Worm (Caenorhabditis elegans) whole organism, L4 larva: ENCODE results near the gene C25F9.12.

Experiments used
- F10B5.3 ChIP-seq: sonication (generic microtip); optimal IDR thresholded peaks from 2 replicates; lab custom pipeline; 2016; ENCODE audit warnings: mild to moderate bottlenecking, missing genetic modification characterization, missing compliant biosample characterization
- F26F4.8 ChIP-seq: fragments of 200-800 bp; sonication (Bioruptor generic); conservative IDR thresholded peaks from 2 replicates; pipeline ENCODE4 v1.3.6; 2022; ENCODE audit warnings: missing genetic modification characterization, missing compliant biosample characterization
- T20F7.1 ChIP-seq: fragments of 200-800 bp; sonication (Bioruptor generic); optimal IDR thresholded peaks from 2 replicates; lab custom pipeline; 2018; ENCODE audit warnings: mild to moderate bottlenecking, missing genetic modification characterization, missing compliant biosample characterization
- Y5F2A.4 ChIP-seq: fragments of 200-800 bp; sonication (Bioruptor generic); optimal IDR thresholded peaks from 2 replicates; lab custom pipeline; 2018; ENCODE audit warnings: mild to moderate bottlenecking, missing genetic modification characterization, missing compliant biosample characterization
- aha-1 ChIP-seq: fragments of 150-350 bp; peaks from one replicate; lab custom pipeline; 2014; ENCODE audit warnings: missing biosample characterization, missing genetic modification characterization
- arid-1 ChIP-seq: fragments of 200-800 bp; sonication (Bioruptor generic); conservative IDR thresholded peaks from 2 replicates; pipeline ENCODE4 v1.3.6; 2022; ENCODE audit warnings: missing genetic modification reagents, missing genetic modification characterization, missing compliant biosample characterization
- attf-4 ChIP-seq: sonication (generic microtip); optimal IDR thresholded peaks from 3 replicates; lab custom pipeline; 2017; ENCODE audit warnings: missing biosample characterization, missing genetic modification characterization
- ceh-62 ChIP-seq: sonication (generic microtip); optimal IDR thresholded peaks from 2 replicates; lab custom pipeline; 2017; ENCODE audit warnings: missing biosample characterization, missing genetic modification characterization
- daf-16 ChIP-seq, 3 experiments: sonication (generic microtip); optimal IDR thresholded peaks; 2 replicates each; lab custom pipeline; 2016 to 2017; ENCODE audit warnings: missing genetic modification characterization in 3 of 3, missing genetic modification reagents in 3 of 3, mild to moderate bottlenecking in 2 of 3, missing compliant biosample characterization in 2 of 3, missing biosample characterization in 1 of 3, moderate library complexity in 1 of 3
- dmd-6 ChIP-seq: fragments of 200-800 bp; sonication (Bioruptor generic); IDR thresholded peaks from 2 replicates; pipeline ENCODE4 v1.3.6; 2022; ENCODE audit warnings: missing genetic modification reagents, missing genetic modification characterization, missing compliant biosample characterization
- dmd-9 ChIP-seq: fragments of 200-800 bp; sonication (Bioruptor generic); IDR thresholded peaks from 2 replicates; pipeline ENCODE4 v1.3.6; 2022; ENCODE audit warnings: missing genetic modification reagents, missing genetic modification characterization, missing compliant biosample characterization
- duxl-1 ChIP-seq: sonication (generic microtip); optimal IDR thresholded peaks from 2 replicates; lab custom pipeline; 2016; ENCODE audit warnings: mild to moderate bottlenecking, missing genetic modification characterization, moderate library complexity, missing compliant biosample characterization; ENCODE audit not compliant: poor library complexity
- dve-1 ChIP-seq: sonication (generic microtip); optimal IDR thresholded peaks from 2 replicates; lab custom pipeline; 2017; ENCODE audit warnings: antibody characterized with exemption, mild to moderate bottlenecking, missing genetic modification characterization, missing compliant biosample characterization; ENCODE audit not compliant: insufficient read depth
- fkh-10 ChIP-seq: fragments of 150-350 bp; optimal IDR thresholded peaks from 2 replicates; lab custom pipeline; 2014; ENCODE audit warnings: missing biosample characterization, missing genetic modification reagents, missing genetic modification characterization
- gei-8 ChIP-seq: fragments of 200-800 bp; sonication (Bioruptor generic); optimal IDR thresholded peaks from 2 replicates; lab custom pipeline; 2018; ENCODE audit warnings: mild to moderate bottlenecking, missing genetic modification characterization, missing compliant biosample characterization
- hlh-11 ChIP-seq: fragments of 200-800 bp; sonication (Bioruptor generic); optimal IDR thresholded peaks from 2 replicates; lab custom pipeline; 2018; ENCODE audit warnings: mild to moderate bottlenecking, missing genetic modification characterization, missing compliant biosample characterization
- lin-13 ChIP-seq: fragments of 150-350 bp; optimal IDR thresholded peaks from 2 replicates; lab custom pipeline; 2014; ENCODE audit warnings: missing biosample characterization, missing genetic modification reagents, missing genetic modification characterization
- lin-15B ChIP-seq: fragments of 150-350 bp; sonication (generic microtip); optimal IDR thresholded peaks from 3 replicates; lab custom pipeline; 2014; ENCODE audit warnings: missing biosample characterization, missing genetic modification characterization
- lin-29 ChIP-seq: fragments of 200-800 bp; sonication (Bioruptor generic); IDR thresholded peaks from 2 replicates; pipeline ENCODE4 v1.3.6; 2022; ENCODE audit warnings: missing genetic modification reagents, missing genetic modification characterization, missing compliant biosample characterization
- lin-38 ChIP-seq: fragments of 200-800 bp; sonication (Bioruptor generic); IDR thresholded peaks from 2 replicates; pipeline ENCODE4 v1.3.6; 2022; ENCODE audit warnings: missing genetic modification reagents, missing genetic modification characterization, missing compliant biosample characterization
- lsy-2 ChIP-seq, 2 experiments: fragments of 150-350 bp in 1 of 2; sonication (generic microtip) in 1 of 2; optimal IDR thresholded peaks; 2 replicates each; lab custom pipeline; 2014 to 2017; ENCODE audit warnings: missing biosample characterization in 2 of 2, missing genetic modification characterization in 2 of 2
- madf-5 ChIP-seq, 2 experiments: fragments of 200-800 bp; sonication (Bioruptor generic); IDR thresholded peaks; 2 replicates each; pipeline ENCODE4 v1.3.6; 2022; ENCODE audit warnings: missing compliant biosample characterization in 2 of 2, missing genetic modification characterization in 2 of 2
- madf-9 ChIP-seq: fragments of 200-800 bp; sonication (Bioruptor generic); conservative IDR thresholded peaks from 2 replicates; pipeline ENCODE4 v1.3.6; 2022; ENCODE audit warnings: missing genetic modification reagents, missing genetic modification characterization, missing compliant biosample characterization
- mes-2 ChIP-seq: sonication (generic microtip); optimal IDR thresholded peaks from 2 replicates; lab custom pipeline; 2016; ENCODE audit warnings: missing genotype, mild to moderate bottlenecking, missing genetic modification characterization, missing compliant biosample characterization; ENCODE audit not compliant: poor library complexity, severe bottlenecking
- mxl-3 ChIP-seq: fragments of 200-800 bp; sonication (Bioruptor generic); optimal IDR thresholded peaks from 2 replicates; lab custom pipeline; 2018; ENCODE audit warnings: mild to moderate bottlenecking, missing genetic modification characterization, missing compliant biosample characterization
- nhr-11 ChIP-seq: fragments of 150-350 bp; optimal IDR thresholded peaks from 2 replicates; lab custom pipeline; 2014; ENCODE audit warnings: missing biosample characterization, missing genetic modification characterization
- nhr-237 ChIP-seq: sonication (generic microtip); optimal IDR thresholded peaks from 2 replicates; lab custom pipeline; 2017; ENCODE audit warnings: missing biosample characterization, missing genetic modification characterization
- nhr-28 ChIP-seq: fragments of 150-350 bp; optimal IDR thresholded peaks from 2 replicates; lab custom pipeline; 2014; ENCODE audit warnings: missing biosample characterization, missing genetic modification characterization
- nhr-48 ChIP-seq: sonication (generic microtip); optimal IDR thresholded peaks from 2 replicates; lab custom pipeline; 2016; ENCODE audit warnings: mild to moderate bottlenecking, missing genetic modification characterization, missing compliant biosample characterization
- pha-4 ChIP-seq, 2 experiments: fragments of 150-350 bp in 1 of 2; fragments of 200-800 bp in 1 of 2; sonication (Bioruptor generic) in 1 of 2; IDR thresholded peaks in 1 of 2; optimal IDR thresholded peaks in 1 of 2; 2 replicates each; pipeline versions ENCODE4 v1.3.6 to Lab custom; 2014 to 2022; ENCODE audit warnings: missing genetic modification characterization in 2 of 2, missing genetic modification reagents in 2 of 2, missing biosample characterization in 1 of 2, missing compliant biosample characterization in 1 of 2
- pqm-1 ChIP-seq: sonication (generic microtip); optimal IDR thresholded peaks from 2 replicates; lab custom pipeline; 2017; ENCODE audit warnings: missing biosample characterization, missing genetic modification characterization
- skn-1 ChIP-seq: fragments of 150-350 bp; optimal IDR thresholded peaks from 2 replicates; lab custom pipeline; 2014; ENCODE audit warnings: missing biosample characterization, missing genetic modification characterization
- snpc-4 ChIP-seq: fragments of 150-350 bp; optimal IDR thresholded peaks from 2 replicates; lab custom pipeline; 2014; ENCODE audit warnings: missing biosample characterization, missing genetic modification characterization
- unc-39 ChIP-seq: sonication (generic microtip); optimal IDR thresholded peaks from 2 replicates; lab custom pipeline; 2017; ENCODE audit warnings: missing biosample characterization, missing genetic modification characterization
- unc-62 ChIP-seq, 3 experiments: fragments of 150-350 bp in 1 of 3; sonication (generic microtip); optimal IDR thresholded peaks in 2 of 3; peaks in 1 of 3; 1 replicate in 1 of 3; 2 replicates in 2 of 3; lab custom pipeline; 2014 to 2017; ENCODE audit warnings: missing biosample characterization in 3 of 3, missing genetic modification characterization in 3 of 3, missing genetic modification reagents in 3 of 3, missing genotype in 1 of 3
- vab-7 ChIP-seq: fragments of 200-800 bp; sonication (Bioruptor generic); IDR thresholded peaks from 2 replicates; pipeline ENCODE4 v1.3.6; 2022; ENCODE audit warnings: missing genetic modification reagents, missing genetic modification characterization, missing compliant biosample characterization
- zag-1 ChIP-seq: fragments of 150-350 bp; optimal IDR thresholded peaks from 2 replicates; lab custom pipeline; 2014; ENCODE audit warnings: missing biosample characterization, missing genetic modification characterization
- zfp-3 ChIP-seq: fragments of 200-800 bp; sonication (Bioruptor generic); conservative IDR thresholded peaks from 2 replicates; pipeline ENCODE4 v1.3.6; 2022; ENCODE audit warnings: missing genetic modification reagents, missing genetic modification characterization, missing compliant biosample characterization

Gene C25F9.12

DNA sequence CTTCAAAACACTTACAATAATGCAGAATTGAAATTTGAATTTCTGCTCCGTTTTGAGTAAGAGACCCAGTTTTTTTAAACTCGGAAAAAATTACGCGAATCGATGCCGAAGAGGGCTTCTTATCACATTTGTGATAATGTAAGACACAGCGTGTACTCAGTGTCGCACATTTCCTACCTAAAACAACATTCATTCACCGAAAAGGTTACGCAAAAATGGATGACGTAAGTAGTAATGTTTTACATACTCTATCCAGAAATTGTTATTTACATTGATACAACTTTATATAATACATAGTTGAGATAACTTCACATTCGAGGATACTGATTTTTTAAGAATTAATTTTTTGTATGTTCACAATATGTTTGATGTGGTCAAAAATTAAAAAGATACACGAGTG is 13.7 kb upstream of the C25F9.12 start, which contains the start of the genes C25F9.4 and C25F9.9:
Gene C25F9.4, minus strand, starts transcription at position 101 of the 400 bp plus-strand sequence.
Gene C25F9.9, plus strand, starts transcription at position 137 of the 400 bp plus-strand sequence.
- TF ChIP-seq snpc-4 (tag; lab: Kevin White, UChicago), result no peak
- no peak for TF ChIP-seq lin-29 (GFP tag; lab: Robert Waterston, UW)
- no peak for TF ChIP-seq F10B5.3 (tag; lab: Kevin White, UChicago)
- no peak for TF ChIP-seq pha-4 (GFP tag; IDR thresholded peaks at IDR 0.05; lab: Robert Waterston, UW)
- no peak for TF ChIP-seq pha-4 (tag; optimal IDR thresholded peaks at IDR 0.05; lab: Kevin White, UChicago)
- TF ChIP-seq madf-9 (GFP tag; lab: Robert Waterston, UW), result no peak
- no peak for TF ChIP-seq hlh-11
- TF ChIP-seq lin-13 (GFP tag; lab: Kevin White, UChicago), result no peak
- no peak for TF ChIP-seq madf-5 (GFP tag; IDR thresholded peaks at IDR 0.05; lab: Robert Waterston, UW)
- TF ChIP-seq vab-7 (GFP tag; lab: Robert Waterston, UW), result no peak
- peak; percentile 41 for TF ChIP-seq pqm-1 (tag; lab: Kevin White, UChicago)
- no peak for TF ChIP-seq ceh-62 (tag; lab: Kevin White, UChicago)
- no peak for TF ChIP-seq lin-15B (tag; lab: Kevin White, UChicago)
- no peak for TF ChIP-seq dmd-9 (GFP tag; lab: Robert Waterston, UW)
- no peak for TF ChIP-seq mes-2 (tag; lab: Kevin White, UChicago)
- no peak for TF ChIP-seq zfp-3 (GFP tag; lab: Robert Waterston, UW)
- TF ChIP-seq nhr-48, result no peak
- TF ChIP-seq Y5F2A.4 (GFP tag; lab: Kevin White, UChicago), result no peak
- TF ChIP-seq mxl-3, result no peak
- TF ChIP-seq daf-16 (GFP tag; optimal IDR thresholded peaks at IDR 0.05; lab: Kevin White, UChicago), result no peak
- TF ChIP-seq daf-16 (tag; optimal IDR thresholded peaks at IDR 0.05; lab: Kevin White, UChicago), result peak; percentile 27
- TF ChIP-seq dmd-6 (GFP tag; lab: Robert Waterston, UW), result peak; percentile 36; the same call in 1 of the 2 replicates
- TF ChIP-seq unc-62 (GFP tag; optimal IDR thresholded peaks at IDR 0.05 in 1 of 2; lab: Kevin White, UChicago), result peak in 1 of 2 experiments; percentile 29
- no peak for TF ChIP-seq unc-62 (tag; optimal IDR thresholded peaks at IDR 0.05; lab: Kevin White, UChicago)
- TF ChIP-seq nhr-11 (tag; lab: Kevin White, UChicago), result no peak
- TF ChIP-seq nhr-28, result peak; percentile 20
- no peak for TF ChIP-seq nhr-237 (tag; lab: Kevin White, UChicago)
- no peak for TF ChIP-seq aha-1
- no peak for TF ChIP-seq lin-38 (GFP tag; lab: Robert Waterston, UW)
- TF ChIP-seq arid-1 (GFP tag; lab: Robert Waterston, UW), result no peak
- TF ChIP-seq F26F4.8, result no peak
- no peak for TF ChIP-seq zag-1
- no peak for TF ChIP-seq T20F7.1 (GFP tag; lab: Kevin White, UChicago)
- TF ChIP-seq unc-39 (tag; lab: Kevin White, UChicago), result no peak
- TF ChIP-seq lsy-2 (tag; optimal IDR thresholded peaks at IDR 0.05; lab: Kevin White, UChicago), result no peak
- TF ChIP-seq fkh-10 (GFP tag; lab: Kevin White, UChicago), result no peak

DNA sequence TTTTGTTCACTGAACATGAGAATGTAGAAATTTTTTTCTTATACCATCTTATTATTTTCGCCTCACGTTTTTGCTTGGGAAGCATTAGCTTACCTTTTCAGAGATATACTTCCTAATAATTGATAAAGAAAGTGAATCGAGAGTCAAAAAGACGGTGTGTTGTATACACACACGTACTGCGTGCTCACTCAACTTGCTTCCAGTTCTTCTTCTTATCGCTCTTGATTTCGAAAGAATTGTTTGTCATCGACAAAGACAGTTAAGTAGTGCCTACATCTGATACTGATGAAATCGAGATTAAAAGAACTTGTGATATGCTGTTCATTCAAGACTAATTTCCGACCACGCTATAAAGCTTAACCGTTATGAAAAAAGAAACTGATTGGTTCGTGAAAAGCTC is 7.9 kb upstream of the C25F9.12 start, which contains the start of gene C25F9.5:
Gene C25F9.5, minus strand, starts transcription at position 195 of the 400 bp plus-strand sequence.
- TF ChIP-seq gei-8 (GFP tag; lab: Kevin White, UChicago) (no peak), nhr-28 (peak; percentile 47), nhr-11 (tag; lab: Kevin White, UChicago) (no peak), lin-38 (GFP tag; lab: Robert Waterston, UW) (no peak), lin-15B (tag; lab: Kevin White, UChicago) (no peak), madf-9 (GFP tag; lab: Robert Waterston, UW) (no peak), daf-16 (GFP tag; optimal IDR thresholded peaks at IDR 0.05; lab: Kevin White, UChicago) (no peak), daf-16 (tag; optimal IDR thresholded peaks at IDR 0.05; lab: Kevin White, UChicago) (peak; percentile 66), pqm-1 (tag; lab: Kevin White, UChicago) (peak; percentile 87), attf-4 (tag; lab: Kevin White, UChicago) (no peak), duxl-1 (tag; lab: Kevin White, UChicago) (peak; percentile 12), hlh-11 (peak; percentile 48), skn-1 (tag; lab: Kevin White, UChicago) (no peak), dmd-6 (GFP tag; lab: Robert Waterston, UW) (peak; percentile 53; the same call in 1 of the 2 replicates), dve-1 (tag; lab: Kevin White, UChicago) (peak; percentile 56)
- TF ChIP-seq, all 104 proteins: peak for 7
